Worm (Caenorhabditis elegans) whole organism, mixed stage, embryonic: ENCODE data around the gene ins-12.
A peak's percentile ranks its signal among the peaks of the same experiment; 100 is the strongest.

Source experiments
- M03D4.4 ChIP-seq: sonication (generic microtip); optimal IDR thresholded peaks from 2 replicates; lab custom pipeline; 2017; ENCODE audit warnings: mild to moderate bottlenecking, missing genetic modification characterization, missing compliant biosample characterization
- bed-3 ChIP-seq: fragments of 200-800 bp; sonication (Bioruptor generic); optimal IDR thresholded peaks from 3 replicates; lab custom pipeline; 2018; ENCODE audit warnings: mild to moderate bottlenecking, missing genetic modification characterization, moderate library complexity, missing compliant biosample characterization
- blmp-1 ChIP-seq: fragments of 150-350 bp; optimal IDR thresholded peaks from 2 replicates; lab custom pipeline; 2014; ENCODE audit warnings: missing biosample characterization, missing genetic modification characterization
- ceh-39 ChIP-seq: fragments of 150-350 bp; optimal IDR thresholded peaks from 2 replicates; lab custom pipeline; 2014; ENCODE audit warnings: missing biosample characterization, missing genetic modification characterization
- ceh-43 ChIP-seq: fragments of 200-800 bp; sonication (Bioruptor generic); optimal IDR thresholded peaks from 2 replicates; lab custom pipeline; 2018; ENCODE audit warnings: mild to moderate bottlenecking, missing genetic modification characterization, moderate library complexity, missing compliant biosample characterization
- ceh-83 ChIP-seq: fragments of 200-800 bp; sonication (Bioruptor generic); optimal IDR thresholded peaks from 2 replicates; lab custom pipeline; 2018; ENCODE audit warnings: mild to moderate bottlenecking, missing genetic modification characterization, missing compliant biosample characterization
- cnd-1 ChIP-seq: fragments of 200-800 bp; sonication (Bioruptor generic); optimal IDR thresholded peaks from 2 replicates; lab custom pipeline; 2018; ENCODE audit warnings: mild to moderate bottlenecking, missing genetic modification characterization, missing compliant biosample characterization
- elt-1 ChIP-seq: sonication (generic microtip); optimal IDR thresholded peaks from 2 replicates; lab custom pipeline; 2017; ENCODE audit warnings: missing genetic modification characterization, mild to moderate bottlenecking, missing compliant biosample characterization, antibody characterized with exemption, moderate library complexity, borderline replicate concordance; ENCODE audit not compliant: insufficient read depth
- elt-3 ChIP-seq: fragments of 150-350 bp; optimal IDR thresholded peaks from 2 replicates; lab custom pipeline; 2014; ENCODE audit warnings: missing biosample characterization, missing genetic modification characterization
- flh-1 ChIP-seq: fragments of 200-800 bp; sonication (Bioruptor generic); optimal IDR thresholded peaks from 2 replicates; lab custom pipeline; 2018; ENCODE audit warnings: mild to moderate bottlenecking, missing genetic modification characterization, moderate library complexity, missing compliant biosample characterization
- hlh-1 ChIP-seq: fragments of 150-350 bp; optimal IDR thresholded peaks from 2 replicates; lab custom pipeline; 2014; ENCODE audit warnings: missing biosample characterization, missing genetic modification reagents, missing genetic modification characterization
- lin-13 ChIP-seq: fragments of 150-350 bp; optimal IDR thresholded peaks from 2 replicates; lab custom pipeline; 2014; ENCODE audit warnings: missing biosample characterization, missing genetic modification characterization
- lin-32 ChIP-seq: fragments of 200-800 bp; sonication (Bioruptor generic); optimal IDR thresholded peaks from 2 replicates; lab custom pipeline; 2018; ENCODE audit warnings: mild to moderate bottlenecking, missing genetic modification characterization, missing compliant biosample characterization
- mab-5 ChIP-seq: fragments of 150-350 bp; optimal IDR thresholded peaks from 2 replicates; lab custom pipeline; 2014; ENCODE audit warnings: missing biosample characterization, missing genetic modification characterization
- mep-1 ChIP-seq: fragments of 150-350 bp; optimal IDR thresholded peaks from 2 replicates; lab custom pipeline; 2017; ENCODE audit warnings: missing biosample characterization, missing genetic modification reagents, missing genetic modification characterization, inconsistent platforms
- mls-2 ChIP-seq: sonication (generic microtip); optimal IDR thresholded peaks from 2 replicates; lab custom pipeline; 2016; ENCODE audit warnings: mild to moderate bottlenecking, missing genetic modification characterization, moderate library complexity, missing compliant biosample characterization
- nhr-12 ChIP-seq: fragments of 150-350 bp; optimal IDR thresholded peaks from 2 replicates; lab custom pipeline; 2014; ENCODE audit warnings: missing biosample characterization, missing genetic modification characterization
- nhr-2 ChIP-seq: fragments of 150-350 bp; optimal IDR thresholded peaks from 2 replicates; lab custom pipeline; 2014; ENCODE audit warnings: missing biosample characterization, missing genetic modification characterization
- nhr-237 ChIP-seq: fragments of 150-350 bp; optimal IDR thresholded peaks from 2 replicates; lab custom pipeline; 2014; ENCODE audit warnings: missing biosample characterization, missing genetic modification characterization
- nhr-76 ChIP-seq: sonication (generic microtip); optimal IDR thresholded peaks from 2 replicates; lab custom pipeline; 2017; ENCODE audit warnings: missing biosample characterization, missing genetic modification characterization
- pha-4 ChIP-seq: fragments of 150-350 bp; optimal IDR thresholded peaks from 2 replicates; lab custom pipeline; 2018; ENCODE audit warnings: missing biosample characterization, missing genetic modification reagents, missing genetic modification characterization
- sem-2 ChIP-seq: fragments of 200-800 bp; sonication (Bioruptor generic); optimal IDR thresholded peaks from 2 replicates; lab custom pipeline; 2018; ENCODE audit warnings: mild to moderate bottlenecking, missing genetic modification characterization, missing compliant biosample characterization
- snpc-4 ChIP-seq: fragments of 150-350 bp; optimal IDR thresholded peaks from 2 replicates; lab custom pipeline; 2014; ENCODE audit warnings: missing biosample characterization, missing genetic modification characterization
- sptf-1 ChIP-seq: sonication (generic microtip); optimal IDR thresholded peaks from 2 replicates; lab custom pipeline; 2017; ENCODE audit warnings: mild to moderate bottlenecking, missing genetic modification characterization, moderate library complexity, missing compliant biosample characterization
- tbx-8 ChIP-seq: fragments of 200-800 bp; sonication (Bioruptor generic); optimal IDR thresholded peaks from 2 replicates; lab custom pipeline; 2018; ENCODE audit warnings: mild to moderate bottlenecking, missing genetic modification characterization, moderate library complexity, missing compliant biosample characterization
- unc-120 ChIP-seq: sonication (generic microtip); optimal IDR thresholded peaks from 2 replicates; lab custom pipeline; 2017; ENCODE audit warnings: missing genetic modification characterization, missing compliant biosample characterization; ENCODE audit not compliant: poor library complexity, severe bottlenecking
- unc-62 ChIP-seq: fragments of 150-350 bp; optimal IDR thresholded peaks from 2 replicates; lab custom pipeline; 2014; ENCODE audit warnings: missing biosample characterization, missing genetic modification reagents, missing genetic modification characterization
- zip-8 ChIP-seq: fragments of 150-350 bp; optimal IDR thresholded peaks from 2 replicates; lab custom pipeline; 2014; ENCODE audit warnings: missing biosample characterization, missing genetic modification characterization
- ztf-11 ChIP-seq: fragments of 150-350 bp; optimal IDR thresholded peaks from 2 replicates; lab custom pipeline; 2014; ENCODE audit warnings: missing biosample characterization, missing genetic modification characterization

ins-12 gene

ce11 chrII:5518055-5518454 is 36.4 kb upstream of the ins-12 start:
- TF ChIP-seq zip-8 (tag; lab: Kevin White, UChicago), result peak; percentile 96
- TF ChIP-seq sem-2, result no peak
- no peak for TF ChIP-seq flh-1 (GFP tag; lab: Kevin White, UChicago)
- TF ChIP-seq elt-3, result no peak

- TF ChIP-seq ceh-83, result no peak
- TF ChIP-seq pha-4, result no peak
- TF ChIP-seq elt-1 (tag; lab: Kevin White, UChicago), result no peak
- TF ChIP-seq lin-32 (GFP tag; lab: Kevin White, UChicago), result no peak
- no peak for TF ChIP-seq nhr-12 (tag; lab: Kevin White, UChicago)
- TF ChIP-seq mls-2 (tag; lab: Kevin White, UChicago), result no peak
- no peak for TF ChIP-seq snpc-4
- no peak for TF ChIP-seq sptf-1 (tag; lab: Kevin White, UChicago)
- no peak for TF ChIP-seq unc-120 (tag; lab: Kevin White, UChicago)
- no peak for TF ChIP-seq hlh-1
- no peak for TF ChIP-seq mab-5 (tag; lab: Kevin White, UChicago)
- no peak for TF ChIP-seq ceh-43 (GFP tag; lab: Kevin White, UChicago)
- TF ChIP-seq nhr-2, result no peak
- TF ChIP-seq nhr-237 (tag; lab: Kevin White, UChicago), result no peak
- no peak for TF ChIP-seq ztf-11 (tag; lab: Kevin White, UChicago)
- TF ChIP-seq blmp-1 (tag; lab: Kevin White, UChicago), result no peak
- no peak for TF ChIP-seq mep-1 (tag; lab: Kevin White, UChicago)
- TF ChIP-seq flh-1 (GFP tag; lab: Kevin White, UChicago), result no peak
Measured at ce11 chrII:5518910-5519309, 35.5 kb upstream of the ins-12 start, which contains the start of gene ZK177.2. TSS of gene ZK177.2 (plus strand) at chrII:5519210.

ce11 chrII:5521411-5521810 is 33.0 kb upstream of the ins-12 start, which contains the start of gene ZK177.12:
TSS of gene ZK177.12 (plus strand) at chrII:5521711.
- no peak for TF ChIP-seq hlh-1
- no peak for TF ChIP-seq unc-62
- TF ChIP-seq nhr-237 (tag; lab: Kevin White, UChicago), result no peak
- no peak for TF ChIP-seq blmp-1 (tag; lab: Kevin White, UChicago)
- no peak for TF ChIP-seq zip-8 (tag; lab: Kevin White, UChicago)
- TF ChIP-seq flh-1 (GFP tag; lab: Kevin White, UChicago), result no peak
- TF ChIP-seq mls-2 (tag; lab: Kevin White, UChicago), result no peak
- TF ChIP-seq elt-1 (tag; lab: Kevin White, UChicago), result no peak
- TF ChIP-seq nhr-76 (tag; lab: Kevin White, UChicago), result no peak
- TF ChIP-seq bed-3 (GFP tag; lab: Kevin White, UChicago), result no peak
- no peak for TF ChIP-seq ceh-83
- TF ChIP-seq mep-1 (tag; lab: Kevin White, UChicago), result no peak
- TF ChIP-seq M03D4.4 (tag; lab: Kevin White, UChicago), result no peak
- TF ChIP-seq mab-5 (tag; lab: Kevin White, UChicago), result no peak
- no peak for TF ChIP-seq nhr-2
- TF ChIP-seq, all 35 proteins: peak for 0

ce11 chrII:5522637-5523036 is 31.8 kb upstream of the ins-12 start, which contains the start of gene ZK177.11:
TSS of gene ZK177.11 (plus strand) at chrII:5522937.
- TF ChIP-seq lin-32 (GFP tag; lab: Kevin White, UChicago) (no peak), sem-2 (no peak)

ce11 chrII:5525297-5525696 is 29.1 kb upstream of the ins-12 start, which contains the start of gene tbx-35:
TSS of gene tbx-35 (minus strand) at chrII:5525397.
- TF ChIP-seq unc-62 (no peak), snpc-4 (no peak), bed-3 (GFP tag; lab: Kevin White, UChicago) (no peak), nhr-2 (no peak), ceh-83 (no peak), ceh-39 (tag; lab: Kevin White, UChicago) (no peak), zip-8 (tag; lab: Kevin White, UChicago) (no peak), lin-32 (GFP tag; lab: Kevin White, UChicago) (no peak), blmp-1 (tag; lab: Kevin White, UChicago) (no peak), mep-1 (tag; lab: Kevin White, UChicago) (no peak), lin-13 (tag; lab: Kevin White, UChicago) (no peak), sem-2 (no peak), tbx-8 (GFP tag; lab: Kevin White, UChicago) (no peak), M03D4.4 (tag; lab: Kevin White, UChicago) (no peak), cnd-1 (tag; lab: Kevin White, UChicago) (no peak), pha-4 (no peak), mab-5 (tag; lab: Kevin White, UChicago) (no peak), hlh-1 (no peak), sptf-1 (tag; lab: Kevin White, UChicago) (no peak), ztf-11 (tag; lab: Kevin White, UChicago) (no peak)
- TF ChIP-seq, all 35 proteins: peak for 0
